Fruit fly (Drosophila melanogaster) whole organism, adult: ENCODE data around the gene CG42390.

Experiments used
- CG11617 ChIP-seq: fragments of 200-800 bp; sonication (Bioruptor generic); optimal IDR thresholded peaks from 2 replicates; lab custom pipeline; 2017; ENCODE audit warnings: mild to moderate bottlenecking, missing biosample characterization, missing genetic modification reagents, missing genetic modification characterization
- Hr96 ChIP-seq: fragments of 200-800 bp; sonication (Bioruptor generic); optimal IDR thresholded peaks from 2 replicates; lab custom pipeline; 2016; ENCODE audit warnings: missing biosample characterization, missing genetic modification characterization
- kay ChIP-seq: fragments of 200-800 bp; sonication (Bioruptor generic); peaks from one replicate; lab custom pipeline; 2016; ENCODE audit warnings: missing biosample characterization, missing genetic modification characterization, borderline replicate concordance
- toe ChIP-seq: fragments of 200-800 bp; sonication (Bioruptor generic); optimal IDR thresholded peaks from 2 replicates; lab custom pipeline; 2016; ENCODE audit warnings: missing biosample characterization, missing genetic modification characterization

DNA sequence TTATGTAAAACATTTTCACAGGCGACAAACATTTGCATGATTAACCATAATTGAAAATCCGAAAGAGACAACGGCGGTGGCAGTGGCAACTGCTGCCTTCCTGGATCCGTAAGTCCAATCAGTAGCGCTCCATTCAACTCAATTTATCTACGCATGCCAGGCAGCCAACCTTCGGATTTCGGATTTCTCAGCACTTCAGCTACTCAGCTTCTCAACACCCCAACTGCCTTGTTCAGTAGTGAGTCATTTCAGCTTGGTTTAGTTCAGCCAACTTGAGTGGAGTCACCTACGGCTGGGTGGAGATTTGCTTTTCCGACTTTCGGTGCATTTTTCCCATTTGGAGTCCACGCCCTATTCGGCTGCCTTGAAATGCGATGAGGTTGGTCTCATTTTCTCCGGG lies 33.8 kb downstream of the CG42390 start:
- TF ChIP-seq CG11617 (GFP tag; lab: Kevin White, UChicago) (no peak), toe (GFP tag; lab: Kevin White, UChicago) (no peak), kay (GFP tag; lab: Kevin White, UChicago) (no peak), Hr96 (GFP tag; lab: Kevin White, UChicago) (no peak)
